Fruit fly (Drosophila melanogaster) whole organism, embryonic: ENCODE results near the gene CG8312.

Experiments
- Antp ChIP-seq: fragments of 200-800 bp; sonication (Bioruptor generic); optimal IDR thresholded peaks from 3 replicates; lab custom pipeline; 2016; ENCODE audit warnings: missing biosample characterization, missing genetic modification characterization
- Atf-2 ChIP-seq: fragments of 200-800 bp; sonication (Bioruptor generic); optimal IDR thresholded peaks from 2 replicates; lab custom pipeline; 2016; ENCODE audit warnings: missing biosample characterization, missing genetic modification characterization
- CG12659 ChIP-seq: fragments of 200-800 bp; sonication (Bioruptor generic); optimal IDR thresholded peaks from 3 replicates; lab custom pipeline; 2017; ENCODE audit warnings: mild to moderate bottlenecking, missing biosample characterization, missing genetic modification reagents, missing genetic modification characterization
- CG17385 ChIP-seq: fragments of 200-800 bp; sonication (Bioruptor generic); optimal IDR thresholded peaks from 3 replicates; lab custom pipeline; 2018; ENCODE audit warnings: missing biosample characterization, mild to moderate bottlenecking, missing genetic modification characterization
- CG30403 ChIP-seq: fragments of 200-800 bp; sonication (Bioruptor generic); optimal IDR thresholded peaks from 3 replicates; lab custom pipeline; 2016; ENCODE audit warnings: missing biosample characterization, missing genetic modification characterization
- CG3065 ChIP-seq: fragments of 200-800 bp; sonication (Bioruptor generic); optimal IDR thresholded peaks from 2 replicates; lab custom pipeline; 2016; ENCODE audit warnings: missing biosample characterization, missing genetic modification characterization
- CG3281 ChIP-seq: fragments of 200-800 bp; sonication (Bioruptor generic); optimal IDR thresholded peaks from 3 replicates; lab custom pipeline; 2017; ENCODE audit warnings: missing biosample characterization, mild to moderate bottlenecking, missing genetic modification characterization
- CG5180 ChIP-seq: fragments of 200-800 bp; sonication (Bioruptor generic); optimal IDR thresholded peaks from 3 replicates; lab custom pipeline; 2017; ENCODE audit warnings: missing biosample characterization, missing genetic modification characterization, mild to moderate bottlenecking, moderate library complexity, missing genetic modification reagents
- CG5953 ChIP-seq: fragments of 200-800 bp; sonication (Bioruptor generic); IDR thresholded peaks from 2 replicates; pipeline ENCODE4 v1.3.6; 2022; ENCODE audit warnings: missing biosample characterization, missing genetic modification characterization
- CG6654 ChIP-seq: fragments of 200-800 bp; sonication (Bioruptor generic); optimal IDR thresholded peaks from 2 replicates; lab custom pipeline; 2017; ENCODE audit warnings: missing biosample characterization, mild to moderate bottlenecking, missing genetic modification characterization
- CG6689 ChIP-seq: fragments of 200-800 bp; sonication (Bioruptor generic); IDR thresholded peaks from 2 replicates; pipeline ENCODE4 v1.3.6; 2022; ENCODE audit warnings: missing biosample characterization, missing genetic modification characterization
- CG7372 ChIP-seq: fragments of 200-800 bp; sonication (Bioruptor generic); IDR thresholded peaks from 2 replicates; pipeline ENCODE4 v1.3.6; 2022; ENCODE audit warnings: missing biosample characterization, missing genetic modification characterization
- CG8478 ChIP-seq: fragments of >200 bp; optimal IDR thresholded peaks from 2 replicates; lab custom pipeline; 2018
- CG9437 ChIP-seq: fragments of 200-800 bp; sonication (Bioruptor generic); optimal IDR thresholded peaks from 2 replicates; lab custom pipeline; 2018; ENCODE audit warnings: missing biosample characterization, mild to moderate bottlenecking, missing genetic modification characterization
- Chrac-16 ChIP-seq: fragments of 200-800 bp; sonication (Bioruptor generic); optimal IDR thresholded peaks from 3 replicates; lab custom pipeline; 2016; ENCODE audit warnings: missing biosample characterization, missing genetic modification characterization
- D19A ChIP-seq: fragments of 200-800 bp; optimal IDR thresholded peaks from 3 replicates; lab custom pipeline; 2019; ENCODE audit warnings: missing biosample characterization, mild to moderate bottlenecking, missing genetic modification characterization, moderate library complexity
- Dfd ChIP-seq, 2 experiments: fragments of >200 bp; optimal IDR thresholded peaks; 2 replicates each; lab custom pipeline; 2017; ENCODE audit warnings: missing biosample characterization in 2 of 2, missing genetic modification characterization in 2 of 2
- Doc2 ChIP-seq: fragments of 200-800 bp; sonication (Bioruptor generic); IDR thresholded peaks from 2 replicates; pipeline ENCODE4 v1.3.6; 2022; ENCODE audit warnings: missing biosample characterization, missing genetic modification characterization
- HHEX ChIP-seq: fragments of 200-800 bp; sonication (Bioruptor generic); optimal IDR thresholded peaks from 3 replicates; lab custom pipeline; 2017; ENCODE audit warnings: missing biosample characterization, mild to moderate bottlenecking, missing genetic modification characterization, missing genetic modification reagents
- HLH3B ChIP-seq: fragments of 200-800 bp; sonication (Bioruptor generic); IDR thresholded peaks from 2 replicates; pipeline ENCODE4 v1.3.6; 2022; ENCODE audit warnings: missing biosample characterization, missing genetic modification characterization
- Hey ChIP-seq: fragments of 200-800 bp; sonication (Bioruptor generic); optimal IDR thresholded peaks from 3 replicates; lab custom pipeline; 2018; ENCODE audit warnings: missing biosample characterization, mild to moderate bottlenecking, missing genetic modification characterization
- HmgZ ChIP-seq: fragments of 200-800 bp; sonication (Bioruptor generic); optimal IDR thresholded peaks from 2 replicates; lab custom pipeline; 2018; ENCODE audit warnings: missing biosample characterization, mild to moderate bottlenecking, missing genetic modification characterization
- Med ChIP-seq: fragments of 200-800 bp; sonication (Bioruptor generic); peaks from one replicate; lab custom pipeline; 2016; ENCODE audit warnings: missing biosample characterization, missing genetic modification characterization, mild to moderate bottlenecking, inconsistent platforms, moderate library complexity
- Oli ChIP-seq: fragments of 200-800 bp; sonication (Bioruptor generic); optimal IDR thresholded peaks from 2 replicates; lab custom pipeline; 2018; ENCODE audit warnings: missing biosample characterization, mild to moderate bottlenecking, missing genetic modification characterization, moderate library complexity
- PHDP ChIP-seq: fragments of 200-800 bp; sonication (Bioruptor generic); optimal IDR thresholded peaks from 3 replicates; lab custom pipeline; 2018; ENCODE audit warnings: missing biosample characterization, mild to moderate bottlenecking, missing genetic modification characterization, moderate library complexity
- aop ChIP-seq: fragments of 200-800 bp; sonication (Bioruptor generic); IDR thresholded peaks from 2 replicates; pipeline ENCODE4 v1.3.6; 2022; ENCODE audit warnings: missing biosample characterization, missing genetic modification characterization
- ash1 ChIP-seq: fragments of 200-800 bp; sonication (Bioruptor generic); optimal IDR thresholded peaks from 2 replicates; lab custom pipeline; 2018; ENCODE audit warnings: missing biosample characterization, mild to moderate bottlenecking, missing genetic modification characterization
- bbx ChIP-seq: fragments of 200-800 bp; sonication (Bioruptor generic); IDR thresholded peaks from 2 replicates; pipeline ENCODE4 v1.3.6; 2022; ENCODE audit warnings: missing biosample characterization, missing genetic modification characterization; ENCODE audit not compliant: partially characterized antibody
- chinmo ChIP-seq: fragments of 200-800 bp; sonication (Bioruptor generic); IDR thresholded peaks from 4 replicates; pipeline ENCODE4 v1.3.6; 2022; ENCODE audit warnings: missing biosample characterization, missing genetic modification characterization; ENCODE audit not compliant: partially characterized antibody
- chm ChIP-seq: fragments of 200-800 bp; sonication (Bioruptor generic); IDR thresholded peaks from 2 replicates; pipeline ENCODE4 v1.3.6; 2022; ENCODE audit warnings: missing biosample characterization, missing genetic modification characterization
- chn ChIP-seq: fragments of 200-800 bp; sonication (Bioruptor generic); optimal IDR thresholded peaks from 2 replicates; lab custom pipeline; 2016; ENCODE audit warnings: missing biosample characterization, missing genetic modification characterization
- crp ChIP-seq, 2 experiments: fragments of 200-800 bp; sonication (Bioruptor generic); optimal IDR thresholded peaks; 2 replicates in 1 of 2; 3 replicates in 1 of 2; lab custom pipeline; 2017; ENCODE audit warnings: missing biosample characterization in 2 of 2, missing genetic modification characterization in 2 of 2, mild to moderate bottlenecking in 1 of 2, moderate library complexity in 1 of 2
- emc ChIP-seq: fragments of 200-800 bp; sonication (Bioruptor generic); optimal IDR thresholded peaks from 2 replicates; lab custom pipeline; 2016; ENCODE audit warnings: missing biosample characterization, missing genetic modification characterization
- en ChIP-seq: fragments of 200-800 bp; sonication (Bioruptor generic); optimal IDR thresholded peaks from 2 replicates; lab custom pipeline; 2016; ENCODE audit warnings: missing biosample characterization, missing genetic modification characterization
- fd102C ChIP-seq: fragments of 200-800 bp; sonication (Bioruptor generic); optimal IDR thresholded peaks from 2 replicates; lab custom pipeline; 2018; ENCODE audit warnings: missing biosample characterization, mild to moderate bottlenecking, missing genetic modification characterization, moderate library complexity
- gcm ChIP-seq: fragments of 200-800 bp; sonication (Bioruptor generic); optimal IDR thresholded peaks from 2 replicates; lab custom pipeline; 2019; ENCODE audit warnings: missing biosample characterization, mild to moderate bottlenecking, missing genetic modification characterization, moderate library complexity
- hth ChIP-seq: fragments of >200 bp; optimal IDR thresholded peaks from 2 replicates; lab custom pipeline; 2017; ENCODE audit warnings: inconsistent platforms
- insv ChIP-seq, 2 experiments: fragments of 200-800 bp; sonication (Bioruptor generic); optimal IDR thresholded peaks; 3 replicates each; lab custom pipeline; 2016 to 2018; ENCODE audit warnings: missing biosample characterization in 2 of 2, missing genetic modification characterization in 2 of 2
- mirr ChIP-seq: fragments of 200-800 bp; sonication (Bioruptor generic); optimal IDR thresholded peaks from 3 replicates; lab custom pipeline; 2018; ENCODE audit warnings: missing biosample characterization, mild to moderate bottlenecking, missing genetic modification characterization
- mld ChIP-seq: fragments of 200-800 bp; sonication (Bioruptor generic); IDR thresholded peaks from 3 replicates; pipeline ENCODE4 v1.3.6; 2022; ENCODE audit warnings: missing biosample characterization, missing genetic modification characterization; ENCODE audit not compliant: partially characterized antibody
- prd ChIP-seq, 3 experiments: fragments of >200 bp in 2 of 3; fragments of 200-800 bp in 1 of 3; sonication (Bioruptor generic) in 1 of 3; optimal IDR thresholded peaks in 2 of 3; IDR thresholded peaks in 1 of 3; 2 replicates in 2 of 3; 3 replicates in 1 of 3; pipeline versions ENCODE4 v1.3.6 to Lab custom; 2017 to 2022; ENCODE audit warnings: missing biosample characterization in 1 of 3, missing genetic modification characterization in 1 of 3
- row ChIP-seq: fragments of 200-800 bp; sonication (Bioruptor generic); IDR thresholded peaks from 3 replicates; pipeline ENCODE4 v1.3.6; 2022; ENCODE audit warnings: missing biosample characterization, missing genetic modification characterization
- seq ChIP-seq: fragments of 200-800 bp; sonication (Bioruptor generic); IDR thresholded peaks from 2 replicates; pipeline ENCODE4 v1.3.6; 2022; ENCODE audit warnings: missing biosample characterization, missing genetic modification characterization
- sim ChIP-seq: fragments of 200-800 bp; sonication (Bioruptor generic); IDR thresholded peaks from 2 replicates; pipeline ENCODE4 v1.3.6; 2022; ENCODE audit warnings: missing biosample characterization, missing genetic modification characterization
- stwl ChIP-seq: fragments of 200-800 bp; sonication (Bioruptor generic); optimal IDR thresholded peaks from 3 replicates; lab custom pipeline; 2018; ENCODE audit warnings: missing biosample characterization, mild to moderate bottlenecking, missing genetic modification characterization, moderate library complexity
- tap ChIP-seq: fragments of 200-800 bp; optimal IDR thresholded peaks from 3 replicates; lab custom pipeline; 2019; ENCODE audit warnings: missing biosample characterization, mild to moderate bottlenecking, missing genetic modification characterization, moderate library complexity
- ttk ChIP-seq: fragments of 200-800 bp; sonication (Bioruptor generic); IDR thresholded peaks from 2 replicates; pipeline ENCODE4 v2.1.2; 2022; ENCODE audit warnings: missing biosample characterization, missing genetic modification characterization
- usp ChIP-seq: fragments of >200 bp; optimal IDR thresholded peaks from 2 replicates; lab custom pipeline; 2017; ENCODE audit warnings: missing biosample characterization, missing genetic modification characterization
- vvl ChIP-seq: fragments of 200-800 bp; sonication (Bioruptor generic); IDR thresholded peaks from 2 replicates; pipeline ENCODE4 v1.3.6; 2022; ENCODE audit warnings: missing biosample characterization, missing genetic modification characterization
- yki ChIP-seq: fragments of >200 bp; optimal IDR thresholded peaks from 3 replicates; lab custom pipeline; 2018

CG8312 gene

DNA sequence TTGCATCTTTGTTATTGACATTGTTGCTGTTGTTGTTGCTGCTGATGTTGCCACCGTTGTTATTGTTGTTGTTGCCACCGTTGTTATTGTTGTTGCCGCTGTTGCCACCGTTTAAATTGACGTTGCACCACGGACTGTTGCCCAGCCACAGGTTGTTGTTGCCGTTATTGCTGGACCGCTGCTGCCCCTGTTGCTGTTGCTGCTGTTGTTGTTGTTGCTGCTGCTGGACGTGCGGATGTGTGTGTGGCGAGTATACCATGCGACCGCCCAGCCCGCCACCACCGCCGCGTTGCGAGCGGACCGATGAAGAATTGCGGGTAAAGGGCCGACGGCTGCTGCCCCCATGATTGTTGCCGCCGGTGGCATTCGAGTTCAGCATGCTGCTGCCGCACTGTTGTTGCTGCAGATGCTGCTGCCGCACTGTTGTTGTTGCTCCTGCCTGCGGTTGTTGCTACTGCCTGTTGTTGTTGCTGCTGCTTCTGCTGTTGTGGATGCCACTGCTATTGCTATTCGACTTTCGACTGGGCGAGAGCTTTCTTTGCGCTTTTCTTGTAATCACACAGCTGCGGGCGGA, 44.2 kb upstream of the CG8312 start (continued):
- TF ChIP-seq Antp (GFP tag; lab: Kevin White, UChicago) (no peak), CG7372 (GFP tag; lab: Robert Waterston, UW) (0 out of 2 replicates have a peak, but pooled peaks have one; percentile 17), chm (0 out of 2 replicates have a peak, but pooled peaks have one; percentile 15), prd (optimal IDR thresholded peaks at IDR 0.05; lab: Kevin White, UChicago) (no peak), prd (GFP tag; IDR thresholded peaks at IDR 0.05; lab: Robert Waterston, UW) (peak; percentile 39; the same call in 1 of the 3 replicates), tap (tag; lab: Kevin White, UChicago) (no peak), insv (GFP tag; optimal IDR thresholded peaks at IDR 0.05; lab: Kevin White, UChicago) (no peak), CG3281 (GFP tag; lab: Kevin White, UChicago) (no peak), Dfd (GFP tag; optimal IDR thresholded peaks at IDR 0.05; lab: Kevin White, UChicago) (peak in 1 of 2 experiments; percentile 62), CG30403 (no peak), sim (GFP tag; lab: Robert Waterston, UW) (no peak), Med (GFP tag; lab: Kevin White, UChicago) (peak; percentile 70), gcm (GFP tag; lab: Kevin White, UChicago) (peak; percentile 64), CG6689 (no peak), ttk (GFP tag; lab: Robert Waterston, UW) (no peak), CG6654 (no peak), mld (GFP tag; lab: Robert Waterston, UW) (no peak), Atf-2 (GFP tag; lab: Kevin White, UChicago) (no peak), CG12659 (no peak), stwl (no peak), Oli (tag; lab: Kevin White, UChicago) (no peak), ash1 (GFP tag; lab: Kevin White, UChicago) (no peak), yki (lab: Kevin White, UChicago) (no peak)

DNA sequence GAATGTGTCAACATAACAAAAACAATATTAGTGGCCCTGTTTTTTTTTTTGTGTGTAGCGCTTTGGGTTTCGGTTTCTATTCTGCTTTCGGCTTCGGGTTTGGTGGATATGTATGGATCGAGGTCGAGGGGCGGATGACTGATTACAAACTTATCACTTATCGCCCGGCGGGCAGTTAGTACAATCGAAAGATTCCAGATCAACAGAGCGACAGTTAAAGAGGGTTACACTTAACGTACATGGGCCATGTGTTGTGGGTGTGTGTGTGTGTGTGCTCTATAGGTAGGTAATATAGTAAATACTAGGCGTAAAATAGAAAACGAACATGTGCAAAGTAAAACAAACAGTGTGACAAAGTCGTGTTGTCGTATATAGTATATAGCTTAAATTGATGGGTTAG, 42.3 kb upstream of the CG8312 start:
- no peak for TF ChIP-seq PHDP (tag; lab: Kevin White, UChicago)
- TF ChIP-seq mirr (GFP tag; lab: Kevin White, UChicago) = peak; percentile 12
- TF ChIP-seq vvl (GFP tag; lab: Robert Waterston, UW) = 0 out of 2 replicates have a peak, but pooled peaks have one; percentile 14
- TF ChIP-seq CG5953 (GFP tag; lab: Robert Waterston, UW) = no peak
- TF ChIP-seq CG3281 (GFP tag; lab: Kevin White, UChicago) = no peak
- no peak for TF ChIP-seq usp (GFP tag; lab: Kevin White, UChicago)
- no peak for TF ChIP-seq row
- TF ChIP-seq HmgZ = peak; percentile 32
- no peak for TF ChIP-seq yki (lab: Kevin White, UChicago)
- TF ChIP-seq Med (GFP tag; lab: Kevin White, UChicago) = peak; percentile 26
- TF ChIP-seq seq (GFP tag; lab: Robert Waterston, UW) = no peak
- TF ChIP-seq bbx = no peak
- TF ChIP-seq HHEX (GFP tag; lab: Kevin White, UChicago) = no peak
- no peak for TF ChIP-seq hth (lab: Kevin White, UChicago)
- TF ChIP-seq en (GFP tag; lab: Kevin White, UChicago) = no peak
- no peak for TF ChIP-seq chinmo (GFP tag; lab: Robert Waterston, UW)
- TF ChIP-seq Doc2 = no peak
- TF ChIP-seq Antp (GFP tag; lab: Kevin White, UChicago) = no peak
- no peak for TF ChIP-seq chn (GFP tag; lab: Kevin White, UChicago)
- TF ChIP-seq CG9437 (GFP tag; lab: Kevin White, UChicago) = no peak
- no peak for TF ChIP-seq HLH3B
- no peak for TF ChIP-seq aop (GFP tag; lab: Robert Waterston, UW)
- TF ChIP-seq CG5180 = no peak
- TF ChIP-seq CG17385 (GFP tag; lab: Kevin White, UChicago) = no peak
- peak; percentile 81 for TF ChIP-seq Hey (tag; lab: Kevin White, UChicago)
- TF ChIP-seq CG8478 (lab: Kevin White, UChicago) = no peak
- TF ChIP-seq crp (GFP tag; optimal IDR thresholded peaks at IDR 0.05; lab: Kevin White, UChicago) = no peak
- no peak for TF ChIP-seq emc (GFP tag; lab: Kevin White, UChicago)
- TF ChIP-seq fd102C = no peak
- TF ChIP-seq CG3065 = no peak
- TF ChIP-seq Chrac-16 (GFP tag; lab: Kevin White, UChicago) = no peak
- no peak for TF ChIP-seq D19A
